Worm (Caenorhabditis elegans) whole organism, L4 larva: ENCODE measurements around the gene hex-1.

ENCODE experiments used
- F44E2.7 ChIP-seq: fragments of 200-800 bp; sonication (Bioruptor generic); IDR thresholded peaks from 2 replicates; pipeline ENCODE4 v2.1.2; 2022; ENCODE audit warnings: missing genetic modification characterization, missing compliant biosample characterization
- ama-1 ChIP-seq: fragments of 150-350 bp; optimal IDR thresholded peaks from 2 replicates; lab custom pipeline; 2014; ENCODE audit warnings: inconsistent platforms, mixed read lengths
- fos-1 ChIP-seq: fragments of 150-350 bp; optimal IDR thresholded peaks from 2 replicates; lab custom pipeline; 2014; ENCODE audit warnings: missing biosample characterization, missing genetic modification characterization
- hlh-11 ChIP-seq: fragments of 200-800 bp; sonication (Bioruptor generic); optimal IDR thresholded peaks from 2 replicates; lab custom pipeline; 2018; ENCODE audit warnings: mild to moderate bottlenecking, missing genetic modification characterization, missing compliant biosample characterization
- nhr-28 ChIP-seq: fragments of 150-350 bp; optimal IDR thresholded peaks from 2 replicates; lab custom pipeline; 2014; ENCODE audit warnings: missing biosample characterization, missing genetic modification characterization

DNA sequence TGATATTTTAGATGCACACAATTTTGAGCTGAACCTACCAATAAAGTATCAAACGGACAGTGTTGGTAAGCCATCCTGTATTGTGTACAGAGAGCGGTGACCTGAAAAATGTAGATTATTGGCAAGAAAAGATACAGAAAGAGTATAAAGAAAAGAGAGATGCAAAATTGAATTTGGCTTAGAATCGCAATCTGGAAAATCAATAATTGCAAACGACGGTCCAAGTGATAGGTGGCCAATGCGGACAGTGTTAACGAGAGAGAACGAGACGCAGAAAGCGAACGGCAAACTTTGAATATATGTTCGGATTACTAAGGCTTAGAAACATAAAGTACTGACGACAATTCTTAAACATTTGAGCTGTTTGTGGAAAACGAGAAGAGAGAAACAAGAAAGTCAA is 37.1 kb downstream of the hex-1 start, which contains the start of gene crn-4:
- TF ChIP-seq hlh-11 (tag; lab: Kevin White, UChicago) = no peak
- no peak for TF ChIP-seq nhr-28 (tag; lab: Kevin White, UChicago)
- TF ChIP-seq F44E2.7 = no peak
- no peak for TF ChIP-seq fos-1
- no peak for TF ChIP-seq ama-1 (lab: Kevin White, UChicago)
